Fruit fly (Drosophila melanogaster): ENCODE measurements around the gene Nufip.

Gene Nufip

dm6 chr3L:18781653-18782629, 33.8 kb upstream of the Nufip start (continued):
- TF ChIP-seq CG14050 (GFP tag; IDR thresholded peaks at IDR 0.05) (peak; percentile 47; the same call in 2 of the 3 replicates), eyg (GFP tag; optimal IDR thresholded peaks at IDR 0.05) (peak; percentile 1), CG13424 (tag; optimal IDR thresholded peaks at IDR 0.05) (peak; percentile 80), BEAF-32 (GFP tag; optimal IDR thresholded peaks at IDR 0.05) (no peak), chif (GFP tag; optimal IDR thresholded peaks at IDR 0.05) (peak in 1 of 2 experiments; percentile 20), NK7.1 (GFP tag; optimal IDR thresholded peaks at IDR 0.05) (peak; percentile 1), slbo (GFP tag; IDR thresholded peaks at IDR 0.05) (peak; percentile 15; the same call in 1 of the 2 replicates), Dp (GFP tag; optimal IDR thresholded peaks at IDR 0.05) (no peak), da (GFP tag; optimal IDR thresholded peaks at IDR 0.05) (no peak), Dad (GFP tag; optimal IDR thresholded peaks at IDR 0.05) (peak; percentile 6), CG14710 (tag; optimal IDR thresholded peaks at IDR 0.05) (no peak), Lim3 (GFP tag; IDR thresholded peaks at IDR 0.05) (no peak), Sin3A (optimal IDR thresholded peaks at IDR 0.05) (no peak), CoRest (tag; optimal IDR thresholded peaks at IDR 0.05) (peak; percentile 82), so (GFP tag; IDR thresholded peaks at IDR 0.05) (no peak; the same call in 2 of the 3 replicates), CG10654 (GFP tag; optimal IDR thresholded peaks at IDR 0.05) (no peak), Side (GFP tag; optimal IDR thresholded peaks at IDR 0.05) (no peak), CG11085 (GFP tag; IDR thresholded peaks at IDR 0.05) (no peak), oc (tag; optimal IDR thresholded peaks at IDR 0.05) (no peak), CG16863 (GFP tag; optimal IDR thresholded peaks at IDR 0.05) (peak; percentile 1), GATAe (GFP tag; conservative IDR thresholded peaks at IDR 0.05) (no peak), E2f1 (GFP tag; IDR thresholded peaks at IDR 0.05) (peak; percentile 53), CG10209 (GFP tag; optimal IDR thresholded peaks at IDR 0.05) (peak; percentile 70), twi (tag; optimal IDR thresholded peaks at IDR 0.05) (no peak), YL-1 (GFP tag; optimal IDR thresholded peaks at IDR 0.05) (no peak), D19B (GFP tag; optimal IDR thresholded peaks at IDR 0.05) (no peak), CG10979 (tag; optimal IDR thresholded peaks at IDR 0.05) (no peak), sens (GFP tag) (peak; percentile 86), CG12071 (GFP tag; optimal IDR thresholded peaks at IDR 0.05) (no peak), Opbp (GFP tag; IDR thresholded peaks at IDR 0.05; ENCODE audit: partially characterized antibody) (no peak), crp (GFP tag; optimal IDR thresholded peaks at IDR 0.05) (no peak), CG13123 (GFP tag; optimal IDR thresholded peaks at IDR 0.05) (no peak), CG9876 (GFP tag; optimal IDR thresholded peaks at IDR 0.05) (no peak), gsb (GFP tag; IDR thresholded peaks at IDR 0.05) (no peak), Atf3 (GFP tag; optimal IDR thresholded peaks at IDR 0.05) (peak; percentile 17), CG17802 (tag; optimal IDR thresholded peaks at IDR 0.05) (no peak), CG7745 (tag; optimal IDR thresholded peaks at IDR 0.05) (no peak), CG13775 (GFP tag; optimal IDR thresholded peaks at IDR 0.05) (peak; percentile 6), kah (GFP tag; optimal IDR thresholded peaks at IDR 0.05) (no peak), caup (GFP tag; optimal IDR thresholded peaks at IDR 0.05; ENCODE audit: severe bottlenecking) (peak; percentile 24), usp (GFP tag; optimal IDR thresholded peaks at IDR 0.05) (no peak), CG12104 (GFP tag; optimal IDR thresholded peaks at IDR 0.05) (peak; percentile 26), br (optimal IDR thresholded peaks at IDR 0.05) (no peak), Doc3 (GFP tag; IDR thresholded peaks at IDR 0.05; ENCODE audit: partially characterized antibody) (no peak), row (GFP tag; IDR thresholded peaks at IDR 0.05) (peak; percentile 67), NfI (GFP tag; optimal IDR thresholded peaks at IDR 0.05) (peak; percentile 57), CG9817 (tag; optimal IDR thresholded peaks at IDR 0.05) (peak; percentile 19), crc (GFP tag; optimal IDR thresholded peaks at IDR 0.05) (no peak), CG15601 (tag; optimal IDR thresholded peaks at IDR 0.05) (no peak)

Measured in whole organism, embryonic.